Fruit fly (Drosophila melanogaster): ENCODE measurements around the gene Sap-r.

DNA sequence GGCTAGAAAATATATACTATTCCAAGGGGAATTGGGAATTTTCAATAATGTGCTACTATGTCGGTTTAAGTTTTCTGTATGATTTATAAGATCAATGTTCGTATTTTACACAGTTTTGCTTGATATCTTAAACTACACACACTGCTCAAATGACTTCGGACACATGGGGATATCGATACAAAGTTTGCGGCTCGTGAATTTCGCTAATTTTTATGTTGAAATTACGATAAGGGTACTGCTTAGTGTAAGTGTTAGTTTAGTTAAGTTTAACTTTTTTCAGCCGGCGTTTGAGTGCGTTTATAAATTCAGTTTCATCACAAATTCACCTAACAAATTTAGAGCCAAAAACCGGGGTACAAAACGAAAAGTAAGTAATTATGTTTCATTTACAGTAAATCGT, 5.5 kb downstream of the Sap-r start, which contains the start of gene CG15547:
- no peak for TF ChIP-seq psq (GFP tag; optimal IDR thresholded peaks at IDR 0.05)
- no peak for TF ChIP-seq Sp1 (GFP tag; optimal IDR thresholded peaks at IDR 0.05)

All from whole organism, wandering third instar larva.